Worm (Caenorhabditis elegans): Measurements from ENCODE around the gene ptpn-22.

ptpn-22 gene

DNA sequence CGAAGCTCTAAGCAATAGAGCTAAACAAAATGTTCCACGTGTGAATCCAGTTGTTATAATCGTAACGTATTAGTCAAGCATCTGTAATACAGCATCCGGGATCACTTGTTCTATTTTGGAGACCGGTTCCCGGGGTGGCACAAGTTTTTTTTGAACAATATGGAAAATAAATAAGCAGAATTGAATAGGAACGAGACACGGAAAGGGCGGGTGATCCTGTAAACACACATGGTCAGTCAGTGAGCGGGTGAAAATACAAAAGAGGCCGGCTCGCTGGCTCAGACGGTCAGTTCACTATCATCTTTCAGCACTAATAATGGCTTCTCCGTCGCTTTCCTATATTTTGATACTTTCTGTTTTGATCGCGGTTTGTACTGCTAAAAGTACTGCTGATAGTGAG, 14.2 kb downstream of the ptpn-22 start, which contains the start of gene K08D12.8:
Gene K08D12.8, plus strand, starts transcription at position 301 of the 400 bp plus-strand sequence.
- TF ChIP-seq M03D4.4 (tag; optimal IDR thresholded peaks at IDR 0.05), result no peak
- TF ChIP-seq lin-32 (GFP tag; optimal IDR thresholded peaks at IDR 0.05), result no peak
- TF ChIP-seq snpc-4 (tag; optimal IDR thresholded peaks at IDR 0.05), result no peak
- no peak for TF ChIP-seq ceh-43 (GFP tag; optimal IDR thresholded peaks at IDR 0.05)
- TF ChIP-seq bed-3 (GFP tag; optimal IDR thresholded peaks at IDR 0.05), result no peak
- no peak for TF ChIP-seq elt-1 (tag; optimal IDR thresholded peaks at IDR 0.05; ENCODE audit: borderline replicate concordance, insufficient read depth)
- no peak for TF ChIP-seq mep-1 (tag; optimal IDR thresholded peaks at IDR 0.05)
- TF ChIP-seq cnd-1 (tag; optimal IDR thresholded peaks at IDR 0.05), result no peak
- TF ChIP-seq tbx-8 (GFP tag; optimal IDR thresholded peaks at IDR 0.05), result no peak
- no peak for TF ChIP-seq sptf-1 (tag; optimal IDR thresholded peaks at IDR 0.05)
- TF ChIP-seq lin-13 (tag; optimal IDR thresholded peaks at IDR 0.05), result no peak
- no peak for TF ChIP-seq nhr-76 (tag; optimal IDR thresholded peaks at IDR 0.05)
- no peak for TF ChIP-seq ceh-39 (tag; optimal IDR thresholded peaks at IDR 0.05)

DNA sequence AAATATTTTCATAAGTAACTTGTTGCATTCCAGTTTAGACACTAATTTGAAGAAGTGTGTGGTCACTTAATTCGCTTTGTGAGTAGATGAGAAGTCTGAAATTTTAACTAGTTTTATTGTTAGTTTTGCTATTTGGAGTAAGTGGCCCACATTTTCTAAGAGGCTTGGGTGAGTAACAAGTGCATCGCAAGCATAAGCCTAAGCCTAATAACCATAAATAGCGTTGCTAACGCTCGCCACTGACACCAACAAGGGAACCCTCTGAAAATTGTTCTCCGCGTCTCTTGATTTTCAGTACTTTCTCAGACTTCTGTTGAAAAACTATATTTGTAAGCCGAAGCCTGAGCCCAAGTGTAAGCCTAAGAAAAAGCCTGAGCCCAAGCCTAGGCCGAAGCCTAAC, 15.8 kb downstream of the ptpn-22 start, which contains the start of gene epic-3:
Gene epic-3, minus strand, starts transcription at position 101 of the 400 bp plus-strand sequence.
- TF ChIP-seq ham-2 (GFP tag; optimal IDR thresholded peaks at IDR 0.05) (no peak), mls-2 (tag; optimal IDR thresholded peaks at IDR 0.05) (no peak), bed-3 (GFP tag; optimal IDR thresholded peaks at IDR 0.05) (no peak), unc-39 (tag; optimal IDR thresholded peaks at IDR 0.05) (no peak), nhr-12 (tag; optimal IDR thresholded peaks at IDR 0.05) (no peak), elt-3 (tag; optimal IDR thresholded peaks at IDR 0.05) (no peak), flh-1 (GFP tag; optimal IDR thresholded peaks at IDR 0.05) (no peak), tbx-8 (GFP tag; optimal IDR thresholded peaks at IDR 0.05) (no peak), unc-120 (tag; optimal IDR thresholded peaks at IDR 0.05; ENCODE audit: poor library complexity, severe bottlenecking) (no peak), ces-1 (GFP tag; optimal IDR thresholded peaks at IDR 0.05) (no peak), nhr-76 (tag; optimal IDR thresholded peaks at IDR 0.05) (no peak), elt-1 (tag; optimal IDR thresholded peaks at IDR 0.05; ENCODE audit: borderline replicate concordance, insufficient read depth) (no peak), ceh-39 (tag; optimal IDR thresholded peaks at IDR 0.05) (no peak), lin-13 (tag; optimal IDR thresholded peaks at IDR 0.05) (no peak), nhr-28 (tag; optimal IDR thresholded peaks at IDR 0.05) (no peak), nhr-2 (tag; optimal IDR thresholded peaks at IDR 0.05) (no peak), mab-5 (tag; optimal IDR thresholded peaks at IDR 0.05) (no peak), hlh-1 (tag; optimal IDR thresholded peaks at IDR 0.05) (no peak), lin-32 (GFP tag; optimal IDR thresholded peaks at IDR 0.05) (no peak)

DNA sequence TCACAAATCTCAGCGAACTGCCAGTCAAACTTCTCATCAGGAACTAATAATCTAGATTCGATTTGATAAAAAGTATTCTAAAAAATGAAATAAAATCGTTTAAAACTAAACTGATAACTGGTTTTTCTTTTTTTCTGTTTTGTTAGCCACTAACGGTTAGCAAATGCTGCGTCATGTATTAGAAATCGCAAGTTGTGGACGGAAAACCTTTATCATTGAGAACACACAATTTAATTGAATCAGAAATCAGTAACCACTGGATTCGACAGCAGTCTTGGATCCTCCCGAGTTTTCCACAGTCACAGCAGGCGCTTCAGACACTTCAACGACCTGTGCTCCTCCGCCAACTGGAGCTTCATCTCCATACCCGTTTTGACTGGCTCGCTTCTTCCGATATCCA, 17.1 kb downstream of the ptpn-22 start:
- TF ChIP-seq snpc-4 (tag; optimal IDR thresholded peaks at IDR 0.05) (no peak), hlh-1 (tag; optimal IDR thresholded peaks at IDR 0.05) (no peak), nhr-2 (tag; optimal IDR thresholded peaks at IDR 0.05) (no peak), lsy-2 (tag; optimal IDR thresholded peaks at IDR 0.05) (no peak), M03D4.4 (tag; optimal IDR thresholded peaks at IDR 0.05) (no peak), nhr-12 (tag; optimal IDR thresholded peaks at IDR 0.05) (no peak), elt-3 (tag; optimal IDR thresholded peaks at IDR 0.05) (no peak), lin-32 (GFP tag; optimal IDR thresholded peaks at IDR 0.05) (no peak), sem-2 (GFP tag; optimal IDR thresholded peaks at IDR 0.05) (no peak), mab-5 (tag; optimal IDR thresholded peaks at IDR 0.05) (no peak), flh-1 (GFP tag; optimal IDR thresholded peaks at IDR 0.05) (no peak)

DNA sequence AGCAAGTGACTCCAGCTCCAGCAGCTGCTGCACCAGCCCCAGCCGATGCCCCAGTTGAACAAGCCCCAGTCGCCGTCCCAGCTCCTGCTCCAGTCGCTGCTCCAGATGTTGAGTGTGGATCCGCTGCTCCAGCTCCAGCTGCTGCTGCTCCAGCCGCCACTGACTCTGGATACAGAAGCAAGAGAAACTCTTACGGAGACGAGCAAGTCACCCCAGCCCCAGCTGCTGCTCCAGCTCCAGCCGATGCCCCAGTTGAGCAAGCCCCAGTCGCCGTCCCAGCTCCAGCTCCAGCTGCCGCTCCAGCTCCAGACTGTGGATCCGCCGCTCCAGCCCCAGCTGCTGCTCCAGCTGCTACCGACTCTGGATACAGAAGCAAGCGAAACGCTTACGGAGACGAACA, 18.5 kb downstream of the ptpn-22 start:
- TF ChIP-seq ces-1 (GFP tag; optimal IDR thresholded peaks at IDR 0.05) (no peak), nhr-2 (tag; optimal IDR thresholded peaks at IDR 0.05) (no peak), ceh-83 (GFP tag; optimal IDR thresholded peaks at IDR 0.05) (no peak), lsy-2 (tag; optimal IDR thresholded peaks at IDR 0.05) (no peak), ceh-43 (GFP tag; optimal IDR thresholded peaks at IDR 0.05) (no peak), unc-62 (GFP tag; optimal IDR thresholded peaks at IDR 0.05) (no peak), mab-5 (tag; optimal IDR thresholded peaks at IDR 0.05) (no peak), ztf-11 (tag; optimal IDR thresholded peaks at IDR 0.05) (no peak), sptf-1 (tag; optimal IDR thresholded peaks at IDR 0.05) (no peak), lin-32 (GFP tag; optimal IDR thresholded peaks at IDR 0.05) (no peak), ham-2 (GFP tag; optimal IDR thresholded peaks at IDR 0.05) (no peak), ceh-39 (tag; optimal IDR thresholded peaks at IDR 0.05) (no peak), elt-1 (tag; optimal IDR thresholded peaks at IDR 0.05; ENCODE audit: borderline replicate concordance, insufficient read depth) (no peak), blmp-1 (tag; optimal IDR thresholded peaks at IDR 0.05) (no peak), M03D4.4 (tag; optimal IDR thresholded peaks at IDR 0.05) (no peak), nhr-28 (tag; optimal IDR thresholded peaks at IDR 0.05) (no peak), nhr-12 (tag; optimal IDR thresholded peaks at IDR 0.05) (no peak), nhr-76 (tag; optimal IDR thresholded peaks at IDR 0.05) (no peak), sem-2 (GFP tag; optimal IDR thresholded peaks at IDR 0.05) (no peak), unc-120 (tag; optimal IDR thresholded peaks at IDR 0.05; ENCODE audit: poor library complexity, severe bottlenecking) (no peak)
